Fruit fly (Drosophila melanogaster): ENCODE data around the gene Pcif1.

dm6 chr3L:20771001-20771890 is 14.8 kb downstream of the Pcif1 start, which contains the start of the genes CG4042 and Pitslre:
- no peak for TF ChIP-seq Myc (optimal IDR thresholded peaks at IDR 0.05)
- no peak for TF ChIP-seq psq (optimal IDR thresholded peaks at IDR 0.05)
- no peak for TF ChIP-seq h (optimal IDR thresholded peaks at IDR 0.05)
- TF ChIP-seq ttk (optimal IDR thresholded peaks at IDR 0.05): no peak
